Worm (Caenorhabditis elegans): Measurements from ENCODE around the gene dap-3.

- TF ChIP-seq nhr-11 (tag; optimal IDR thresholded peaks at IDR 0.05) (no peak), T23F11.4 (GFP tag; optimal IDR thresholded peaks at IDR 0.05) (no peak), fkh-10 (GFP tag; optimal IDR thresholded peaks at IDR 0.05) (no peak), unc-55 (GFP tag; optimal IDR thresholded peaks at IDR 0.05) (no peak), che-1 (tag; optimal IDR thresholded peaks at IDR 0.05) (no peak), ama-1 (optimal IDR thresholded peaks at IDR 0.05) (no peak), fax-1 (tag; optimal IDR thresholded peaks at IDR 0.05) (no peak), pqm-1 (tag; optimal IDR thresholded peaks at IDR 0.05) (no peak)
Measured at ce11 chrII:10594312-10594711, 13.4 kb downstream of the dap-3 start.
